Worm (Caenorhabditis elegans) whole organism, L4/young adult: Measurements from ENCODE around the gene tre-4.

ENCODE experiments used
- W03F9.2 ChIP-seq: fragments of 150-350 bp; optimal IDR thresholded peaks from 2 replicates; lab custom pipeline; 2014; ENCODE audit warnings: missing biosample characterization, missing genetic modification characterization
- dao-5 ChIP-seq: sonication (generic microtip); optimal IDR thresholded peaks from 2 replicates; lab custom pipeline; 2016; ENCODE audit warnings: missing genotype, missing genetic modification characterization, moderate library complexity, missing compliant biosample characterization
- him-1 ChIP-seq: sonication (generic microtip); optimal IDR thresholded peaks from 2 replicates; lab custom pipeline; 2016; ENCODE audit warnings: missing genotype, missing genetic modification reagents, missing genetic modification characterization, missing compliant biosample characterization

- TF ChIP-seq W03F9.2 (tag; lab: Kevin White, UChicago) (no peak), him-1 (no peak), dao-5 (no peak)
Observed at ce11 chrX:13505201-13505600, 33.2 kb downstream of the tre-4 start.
